Fruit fly (Drosophila melanogaster): Measurements from ENCODE around the gene CG14926.

CG14926 gene

DNA sequence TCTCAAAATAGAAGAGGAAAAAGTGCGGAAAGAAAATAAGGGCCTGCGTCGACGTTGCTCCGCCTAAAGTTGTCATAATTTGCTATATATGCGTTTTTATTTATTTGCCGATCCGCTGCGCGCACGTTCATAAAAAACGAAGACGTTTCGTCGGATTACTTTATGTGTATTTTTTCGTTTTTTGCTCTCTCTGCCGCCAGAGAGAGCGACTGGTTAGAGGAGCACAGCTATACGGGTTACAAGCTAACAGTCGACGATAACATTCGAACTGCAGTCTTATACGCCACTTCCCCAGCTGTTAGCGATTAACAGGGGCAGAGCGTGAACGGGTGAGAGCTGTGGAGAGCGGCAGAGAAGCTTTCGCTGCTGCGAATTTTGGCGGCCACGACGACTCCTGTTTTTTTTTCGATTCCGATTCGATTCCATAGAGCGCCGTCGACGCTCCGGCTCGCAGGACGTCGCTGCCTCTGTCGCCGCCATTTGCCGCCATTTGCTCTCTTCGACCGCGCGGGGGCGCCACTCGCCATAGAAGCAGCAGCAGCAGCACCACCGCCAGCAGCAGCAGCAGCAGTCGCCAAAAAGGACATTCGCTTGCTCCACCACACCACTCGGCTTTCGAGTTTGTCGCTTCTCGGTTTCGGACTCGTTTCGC, 15.5 kb upstream of the CG14926 start, which contains the start of gene salr:
Gene salr, plus strand, starts transcription at position 426 of the 652 bp plus-strand sequence.
- peak; percentile 1 for TF ChIP-seq Dfd (GFP tag; optimal IDR thresholded peaks at IDR 0.05)
- no peak for TF ChIP-seq Sp1 (GFP tag; optimal IDR thresholded peaks at IDR 0.05)
- TF ChIP-seq Dif (GFP tag; optimal IDR thresholded peaks at IDR 0.05; ENCODE audit: partially characterized antibody): peak; percentile 20
- TF ChIP-seq CrebA (GFP tag; optimal IDR thresholded peaks at IDR 0.05; ENCODE audit: borderline replicate concordance): peak; percentile 5
- peak; percentile 60 for TF ChIP-seq jim (GFP tag; optimal IDR thresholded peaks at IDR 0.05)

DNA sequence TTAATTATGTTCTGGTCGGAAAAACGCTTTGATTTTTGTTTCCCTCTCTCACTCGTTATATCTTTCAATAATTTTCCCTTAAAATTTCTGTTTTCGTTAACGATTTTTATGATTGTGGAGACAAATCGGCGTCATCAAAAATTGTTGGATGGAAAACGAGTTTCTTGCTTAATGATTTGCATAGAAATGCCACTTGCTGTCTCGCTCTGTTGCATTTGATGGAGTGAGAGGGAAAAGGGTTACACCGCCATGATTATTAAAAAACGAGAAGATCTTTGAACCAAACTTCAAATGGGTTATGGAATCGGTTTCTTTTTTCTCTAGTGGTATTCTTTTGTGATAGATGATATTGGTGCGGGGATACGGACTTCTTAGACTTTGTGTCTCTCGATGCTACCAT, 13.8 kb upstream of the CG14926 start:
- TF ChIP-seq fru (GFP tag; optimal IDR thresholded peaks at IDR 0.05) (no peak), foxo (GFP tag; optimal IDR thresholded peaks at IDR 0.05) (no peak), Dif (GFP tag; optimal IDR thresholded peaks at IDR 0.05; ENCODE audit: partially characterized antibody) (no peak), sv (GFP tag; optimal IDR thresholded peaks at IDR 0.05) (no peak), rgr (GFP tag; optimal IDR thresholded peaks at IDR 0.05) (no peak), tai (GFP tag; optimal IDR thresholded peaks at IDR 0.05) (no peak), CG32264 (GFP tag; optimal IDR thresholded peaks at IDR 0.05) (no peak), h (GFP tag; optimal IDR thresholded peaks at IDR 0.05) (no peak), Rel (GFP tag; optimal IDR thresholded peaks at IDR 0.05) (no peak), Rel (tag; optimal IDR thresholded peaks at IDR 0.05) (no peak), Hr83 (GFP tag; optimal IDR thresholded peaks at IDR 0.05; ENCODE audit: poor library complexity, severe bottlenecking) (no peak), lola (GFP tag; optimal IDR thresholded peaks at IDR 0.05) (no peak), jim (GFP tag; optimal IDR thresholded peaks at IDR 0.05) (no peak), CG9705 (GFP tag; optimal IDR thresholded peaks at IDR 0.05) (no peak), Hr78 (GFP tag; optimal IDR thresholded peaks at IDR 0.05) (no peak)

DNA sequence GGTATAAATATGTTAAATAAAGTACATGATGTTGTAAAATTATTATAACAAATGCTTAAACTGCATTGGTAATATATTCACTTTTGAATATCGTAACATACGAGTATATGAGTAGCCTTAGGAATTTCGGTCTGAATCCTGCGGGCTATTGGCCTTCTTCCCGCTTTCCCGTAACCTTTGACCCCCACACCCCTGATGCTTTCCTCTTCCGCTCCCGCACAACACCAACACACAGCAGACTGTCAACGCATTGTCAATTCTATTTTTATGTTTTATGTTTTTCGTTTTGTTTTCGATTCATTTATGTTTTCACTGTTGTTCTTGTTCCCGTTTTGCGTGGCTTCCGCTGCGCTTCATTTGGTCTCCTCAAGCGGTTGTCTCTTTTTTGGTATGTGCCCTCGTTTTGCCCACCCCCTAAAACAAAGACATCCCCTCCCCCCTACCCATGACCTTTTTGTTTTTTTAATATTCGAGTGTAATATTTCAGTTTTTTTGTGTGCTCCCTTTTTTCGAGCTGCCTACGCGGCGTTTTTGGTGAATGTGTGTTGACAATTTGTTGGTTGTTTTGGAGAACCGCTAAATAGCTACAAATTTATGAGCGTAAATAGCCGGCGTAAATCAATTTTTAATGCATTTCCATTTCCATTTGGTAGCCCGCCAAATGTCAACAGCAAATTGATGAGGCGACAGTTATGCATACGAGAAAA, 4.1 kb upstream of the CG14926 start:
- TF ChIP-seq ey (GFP tag; optimal IDR thresholded peaks at IDR 0.05): no peak
- no peak for TF ChIP-seq sv (GFP tag; optimal IDR thresholded peaks at IDR 0.05)
- no peak for TF ChIP-seq psq (GFP tag; optimal IDR thresholded peaks at IDR 0.05)
- TF ChIP-seq sage (GFP tag; optimal IDR thresholded peaks at IDR 0.05): no peak
- no peak for TF ChIP-seq Dfd (GFP tag; optimal IDR thresholded peaks at IDR 0.05)
- no peak for TF ChIP-seq Mio (GFP tag; optimal IDR thresholded peaks at IDR 0.05)
- TF ChIP-seq OdsH (GFP tag; optimal IDR thresholded peaks at IDR 0.05): no peak
- no peak for TF ChIP-seq brk (GFP tag; optimal IDR thresholded peaks at IDR 0.05)
- TF ChIP-seq N (GFP tag; optimal IDR thresholded peaks at IDR 0.05): no peak
- no peak for TF ChIP-seq usp (GFP tag; optimal IDR thresholded peaks at IDR 0.05)
- no peak for TF ChIP-seq Jra (GFP tag; optimal IDR thresholded peaks at IDR 0.05)
- no peak for TF ChIP-seq Rel (GFP tag; optimal IDR thresholded peaks at IDR 0.05)
- TF ChIP-seq Rel (tag; optimal IDR thresholded peaks at IDR 0.05): no peak

DNA sequence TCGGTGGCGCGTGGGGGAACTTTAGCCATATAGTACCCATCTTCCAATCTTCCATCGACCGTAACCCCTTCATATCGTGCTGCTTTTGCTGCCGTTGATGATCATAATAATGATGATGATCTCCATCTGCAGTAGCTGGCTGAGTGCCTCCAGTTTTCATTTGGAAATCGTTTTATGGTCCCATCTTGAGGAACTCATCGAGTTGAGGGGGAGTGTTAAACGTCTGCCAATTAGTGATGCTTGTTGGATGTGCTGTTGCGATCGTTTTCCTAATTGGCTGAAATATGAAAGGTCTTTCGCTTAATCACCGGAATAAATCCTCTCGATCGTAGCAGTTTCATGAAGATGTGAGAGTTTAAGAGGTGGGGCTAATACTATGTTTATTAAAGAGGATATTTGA, 2.0 kb upstream of the CG14926 start:
- TF ChIP-seq sage (GFP tag; optimal IDR thresholded peaks at IDR 0.05) (no peak), sv (GFP tag; optimal IDR thresholded peaks at IDR 0.05) (no peak), lola (GFP tag; optimal IDR thresholded peaks at IDR 0.05) (no peak), CrebA (GFP tag; optimal IDR thresholded peaks at IDR 0.05; ENCODE audit: borderline replicate concordance) (no peak), Mio (GFP tag; optimal IDR thresholded peaks at IDR 0.05) (no peak), h (GFP tag; optimal IDR thresholded peaks at IDR 0.05) (no peak), brk (GFP tag; optimal IDR thresholded peaks at IDR 0.05) (no peak), tai (GFP tag; optimal IDR thresholded peaks at IDR 0.05) (no peak), br (GFP tag; optimal IDR thresholded peaks at IDR 0.05) (no peak), Vsx2 (GFP tag; optimal IDR thresholded peaks at IDR 0.05; ENCODE audit: partially characterized antibody) (no peak), CG9705 (GFP tag; optimal IDR thresholded peaks at IDR 0.05) (no peak), dsf (GFP tag; optimal IDR thresholded peaks at IDR 0.05; ENCODE audit: borderline replicate concordance) (no peak), foxo (GFP tag; optimal IDR thresholded peaks at IDR 0.05) (no peak), usp (GFP tag; optimal IDR thresholded peaks at IDR 0.05) (no peak), Dif (GFP tag; optimal IDR thresholded peaks at IDR 0.05; ENCODE audit: partially characterized antibody) (no peak), Rel (GFP tag; optimal IDR thresholded peaks at IDR 0.05) (no peak), Rel (tag; optimal IDR thresholded peaks at IDR 0.05) (no peak), Myc (optimal IDR thresholded peaks at IDR 0.05) (no peak), pan (optimal IDR thresholded peaks at IDR 0.05) (no peak), dmrt93B (GFP tag; optimal IDR thresholded peaks at IDR 0.05) (no peak)
